Fruit fly (Drosophila melanogaster) whole organism: Measurements from ENCODE around the gene Kr-h1.

Experiments
- psq ChIP-seq: fragments of >200 bp; optimal IDR thresholded peaks from 2 replicates; lab custom pipeline; 2017
- usp ChIP-seq: fragments of >200 bp; optimal IDR thresholded peaks from 2 replicates; lab custom pipeline; 2017; ENCODE audit warnings: missing biosample characterization, missing genetic modification characterization, mixed read lengths

dm6 chr2L:6068544-6069251 lies 13.7 kb upstream of the Kr-h1 start, which contains the start of the genes CG9150 and Pfdn1:
- no peak for TF ChIP-seq psq
- TF ChIP-seq usp (GFP tag; lab: Kevin White, UChicago), result no peak
